Worm (Caenorhabditis elegans) whole organism, L2 larva: ENCODE measurements around the gene Y41G9A.10.

Experiments
- blmp-1 ChIP-seq: sonication (generic microtip); optimal IDR thresholded peaks from 2 replicates; lab custom pipeline; 2017; ENCODE audit warnings: missing genetic modification characterization, mild to moderate bottlenecking, missing compliant biosample characterization, antibody characterized with exemption, moderate library complexity; ENCODE audit not compliant: insufficient read depth
- elt-3 ChIP-seq: sonication (generic microtip); optimal IDR thresholded peaks from 2 replicates; lab custom pipeline; 2017; ENCODE audit warnings: missing biosample characterization, missing genetic modification characterization
- nhr-237 ChIP-seq: fragments of 150-350 bp; optimal IDR thresholded peaks from 2 replicates; lab custom pipeline; 2014; ENCODE audit warnings: missing biosample characterization, missing genetic modification characterization

DNA sequence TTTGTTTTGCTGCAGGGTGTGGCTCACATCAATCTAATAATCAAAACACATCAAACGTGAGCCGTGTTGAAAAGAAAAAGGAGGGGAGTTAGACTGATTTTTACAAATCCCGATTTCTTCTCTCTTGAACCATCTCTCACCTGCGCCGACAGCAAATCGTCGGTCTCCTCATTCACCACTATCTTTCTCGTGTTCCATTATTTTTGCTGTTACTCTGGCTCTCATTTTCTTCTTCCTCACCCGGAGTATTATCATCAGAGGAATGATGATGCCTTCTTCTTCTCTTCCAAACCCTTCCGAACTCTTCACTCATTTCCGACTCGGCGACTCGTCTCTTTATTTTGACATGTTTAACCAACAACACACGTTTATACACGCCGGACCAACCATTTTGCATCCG, 3.9 kb upstream of the Y41G9A.10 start:
- TF ChIP-seq nhr-237 (tag; lab: Kevin White, UChicago) (no peak), elt-3 (tag; lab: Kevin White, UChicago) (no peak), blmp-1 (no peak)
